Fruit fly (Drosophila melanogaster): Measurements from ENCODE around the gene sofe.

The sofe gene

dm6 chrX:10822678-10823440 lies 34.4 kb downstream of the sofe start (continued):
- no peak for TF ChIP-seq CG14860 (GFP tag; IDR thresholded peaks at IDR 0.05; ENCODE audit: partially characterized antibody)
- peak; percentile 2 for TF ChIP-seq wek (GFP tag; optimal IDR thresholded peaks at IDR 0.05)
- TF ChIP-seq CG14710 (tag; optimal IDR thresholded peaks at IDR 0.05): peak; percentile 90
- TF ChIP-seq CG2116 (GFP tag; optimal IDR thresholded peaks at IDR 0.05): no peak
- TF ChIP-seq CG4820 (GFP tag; optimal IDR thresholded peaks at IDR 0.05): peak; percentile 55
- peak; percentile 53 for TF ChIP-seq BtbVII (GFP tag; optimal IDR thresholded peaks at IDR 0.05)
- TF ChIP-seq sisA (GFP tag; IDR thresholded peaks at IDR 0.05): peak; percentile 56
- peak in 1 of 3 experiments; percentile 93 for TF ChIP-seq lola (GFP tag; optimal IDR thresholded peaks at IDR 0.05)
- peak; percentile 56 for TF ChIP-seq E2f1 (GFP tag; IDR thresholded peaks at IDR 0.05)
- no peak for TF ChIP-seq pnt (GFP tag; optimal IDR thresholded peaks at IDR 0.05)
- TF ChIP-seq CG3163 (GFP tag; optimal IDR thresholded peaks at IDR 0.05): no peak
- peak; percentile 68 for TF ChIP-seq bcd (GFP tag; optimal IDR thresholded peaks at IDR 0.05)
- TF ChIP-seq Atf6 (GFP tag; IDR thresholded peaks at IDR 0.05): peak; percentile 26; the same call in 1 of the 2 replicates
- TF ChIP-seq Ets97D (GFP tag; optimal IDR thresholded peaks at IDR 0.05): no peak
- peak in 1 of 2 experiments; percentile 80 for TF ChIP-seq bsh (GFP tag; optimal IDR thresholded peaks at IDR 0.05)
- no peak for TF ChIP-seq CG11723 (GFP tag; optimal IDR thresholded peaks at IDR 0.05)
- TF ChIP-seq bab2 (GFP tag; optimal IDR thresholded peaks at IDR 0.05): peak; percentile 13
- TF ChIP-seq Hr51 (GFP tag; optimal IDR thresholded peaks at IDR 0.05): peak; percentile 48 to 71
- TF ChIP-seq CG3726 (GFP tag; IDR thresholded peaks at IDR 0.05): no peak
- peak; percentile 21 for TF ChIP-seq CG8281 (tag; optimal IDR thresholded peaks at IDR 0.05)
- peak; percentile 23 for TF ChIP-seq CG34376 (GFP tag; optimal IDR thresholded peaks at IDR 0.05)
- TF ChIP-seq CG8944 (GFP tag; optimal IDR thresholded peaks at IDR 0.05): no peak
- TF ChIP-seq btn (GFP tag; optimal IDR thresholded peaks at IDR 0.05): no peak
- TF ChIP-seq Taf1 (GFP tag; IDR thresholded peaks at IDR 0.05): no peak
- TF ChIP-seq Sry-δ (GFP tag; optimal IDR thresholded peaks at IDR 0.05): no peak
- TF ChIP-seq az2 (GFP tag; optimal IDR thresholded peaks at IDR 0.05): peak; percentile 29
- no peak for TF ChIP-seq slp2 (GFP tag; optimal IDR thresholded peaks at IDR 0.05)
- TF ChIP-seq CG6765 (GFP tag; optimal IDR thresholded peaks at IDR 0.05): peak; percentile 27
- no peak for TF ChIP-seq CG42726 (GFP tag; IDR thresholded peaks at IDR 0.05; ENCODE audit: partially characterized antibody)
- no peak for TF ChIP-seq CG1024 (GFP tag; IDR thresholded peaks at IDR 0.05)
- no peak for TF ChIP-seq yki (optimal IDR thresholded peaks at IDR 0.05)
- TF ChIP-seq pros (GFP tag; optimal IDR thresholded peaks at IDR 0.05): no peak
- peak; percentile 25 for TF ChIP-seq pho (GFP tag; optimal IDR thresholded peaks at IDR 0.05)
- TF ChIP-seq CG4328 (GFP tag; optimal IDR thresholded peaks at IDR 0.05): peak; percentile 53
- peak; percentile 25 for TF ChIP-seq onecut (GFP tag; IDR thresholded peaks at IDR 0.05)
- TF ChIP-seq CG12236 (GFP tag; optimal IDR thresholded peaks at IDR 0.05): no peak
- TF ChIP-seq her (GFP tag; optimal IDR thresholded peaks at IDR 0.05): no peak
- TF ChIP-seq CG11456 (GFP tag; IDR thresholded peaks at IDR 0.05): no peak
- TF ChIP-seq CG11247 (GFP tag; IDR thresholded peaks at IDR 0.05): no peak
- TF ChIP-seq D19B (GFP tag; optimal IDR thresholded peaks at IDR 0.05): no peak
- TF ChIP-seq CG32532 (GFP tag; IDR thresholded peaks at IDR 0.05): no peak; the same call in 1 of the 2 replicates
- no peak for TF ChIP-seq vfl (GFP tag; optimal IDR thresholded peaks at IDR 0.05)
- no peak for TF ChIP-seq Dll (GFP tag; IDR thresholded peaks at IDR 0.05; ENCODE audit: partially characterized antibody)
- TF ChIP-seq Sox100B (GFP tag; optimal IDR thresholded peaks at IDR 0.05): peak; percentile 82
- TF ChIP-seq H15 (GFP tag; IDR thresholded peaks at IDR 0.05): peak; percentile 33; the same call in 1 of the 3 replicates
- peak; percentile 36 for TF ChIP-seq CG9817 (tag; optimal IDR thresholded peaks at IDR 0.05)
- no peak for TF ChIP-seq bigmax (GFP tag; optimal IDR thresholded peaks at IDR 0.05)
- peak; percentile 52; the same call in 1 of the 2 replicates for TF ChIP-seq vvl (GFP tag; IDR thresholded peaks at IDR 0.05)
- peak; percentile 30 for TF ChIP-seq CG4707 (GFP tag; optimal IDR thresholded peaks at IDR 0.05)
- TF ChIP-seq CG13123 (GFP tag; optimal IDR thresholded peaks at IDR 0.05): peak; percentile 30
